Worm (Caenorhabditis elegans) whole organism, L4 larva: ENCODE results near the gene C24H10.2.
A peak's percentile ranks its signal among the peaks of the same experiment; 100 is the strongest.

Source experiments
- D1046.2 ChIP-seq: fragments of 200-800 bp; sonication (Bioruptor generic); IDR thresholded peaks from 2 replicates; pipeline ENCODE4 v1.3.6; 2022; ENCODE audit warnings: missing genetic modification characterization, missing compliant biosample characterization
- F10B5.3 ChIP-seq: sonication (generic microtip); optimal IDR thresholded peaks from 2 replicates; lab custom pipeline; 2016; ENCODE audit warnings: mild to moderate bottlenecking, missing genetic modification characterization, missing compliant biosample characterization
- F26F4.8 ChIP-seq: fragments of 200-800 bp; sonication (Bioruptor generic); conservative IDR thresholded peaks from 2 replicates; pipeline ENCODE4 v1.3.6; 2022; ENCODE audit warnings: missing genetic modification characterization, missing compliant biosample characterization
- F37D6.2 ChIP-seq: sonication (generic microtip); optimal IDR thresholded peaks from 2 replicates; lab custom pipeline; 2016; ENCODE audit warnings: mild to moderate bottlenecking, missing genetic modification characterization, missing compliant biosample characterization
- R02D3.7 ChIP-seq: fragments of 150-350 bp; sonication (generic microtip); optimal IDR thresholded peaks from 3 replicates; lab custom pipeline; 2014; ENCODE audit warnings: missing biosample characterization, missing genetic modification characterization
- Y48G9A.11 ChIP-seq: fragments of 200-800 bp; sonication (Bioruptor generic); IDR thresholded peaks from 2 replicates; pipeline ENCODE4 v1.3.6; 2022; ENCODE audit warnings: missing genetic modification reagents, missing genetic modification characterization, missing compliant biosample characterization
- Y5F2A.4 ChIP-seq: fragments of 200-800 bp; sonication (Bioruptor generic); optimal IDR thresholded peaks from 2 replicates; lab custom pipeline; 2018; ENCODE audit warnings: mild to moderate bottlenecking, missing genetic modification characterization, missing compliant biosample characterization
- Y75B8A.6 ChIP-seq: fragments of 200-800 bp; sonication (Bioruptor generic); IDR thresholded peaks from 2 replicates; pipeline ENCODE4 v1.3.6; 2022; ENCODE audit warnings: missing genetic modification reagents, missing genetic modification characterization, missing compliant biosample characterization
- aly-2 ChIP-seq: sonication (generic microtip); optimal IDR thresholded peaks from 2 replicates; lab custom pipeline; 2018; ENCODE audit warnings: missing biosample characterization, missing genetic modification characterization
- ama-1 ChIP-seq: fragments of 150-350 bp; optimal IDR thresholded peaks from 2 replicates; lab custom pipeline; 2014; ENCODE audit warnings: inconsistent platforms, mixed read lengths
- ceh-20 ChIP-seq: fragments of 200-800 bp; sonication (Bioruptor generic); IDR thresholded peaks from 2 replicates; pipeline ENCODE4 v1.3.6; 2022; ENCODE audit warnings: missing genetic modification reagents, missing genetic modification characterization, missing compliant biosample characterization
- ceh-28 ChIP-seq: fragments of 150-350 bp; optimal IDR thresholded peaks from 2 replicates; lab custom pipeline; 2014; ENCODE audit warnings: missing biosample characterization, missing genetic modification reagents, missing genetic modification characterization
- ceh-62 ChIP-seq: sonication (generic microtip); optimal IDR thresholded peaks from 2 replicates; lab custom pipeline; 2017; ENCODE audit warnings: missing biosample characterization, missing genetic modification characterization
- ceh-82 ChIP-seq: sonication (generic microtip); optimal IDR thresholded peaks from 2 replicates; lab custom pipeline; 2017; ENCODE audit warnings: missing biosample characterization, missing genetic modification characterization
- daf-16 ChIP-seq, 3 experiments: sonication (generic microtip); optimal IDR thresholded peaks; 2 replicates each; lab custom pipeline; 2016 to 2017; ENCODE audit warnings: missing genetic modification characterization in 3 of 3, missing genetic modification reagents in 3 of 3, mild to moderate bottlenecking in 2 of 3, missing compliant biosample characterization in 2 of 3, missing biosample characterization in 1 of 3, moderate library complexity in 1 of 3
- daf-19 ChIP-seq: fragments of 200-800 bp; sonication (Bioruptor generic); conservative IDR thresholded peaks from 2 replicates; pipeline ENCODE4 v1.3.6; 2022; ENCODE audit warnings: missing genetic modification characterization, missing compliant biosample characterization
- dmd-6 ChIP-seq: fragments of 200-800 bp; sonication (Bioruptor generic); IDR thresholded peaks from 2 replicates; pipeline ENCODE4 v1.3.6; 2022; ENCODE audit warnings: missing genetic modification reagents, missing genetic modification characterization, missing compliant biosample characterization
- hif-1 ChIP-seq, 2 experiments: sonication (generic microtip); optimal IDR thresholded peaks; 2 replicates each; lab custom pipeline; 2016 to 2017; ENCODE audit warnings: missing compliant biosample characterization in 2 of 2, missing genetic modification characterization in 2 of 2, missing genetic modification reagents in 2 of 2, missing genotype in 2 of 2, mild to moderate bottlenecking in 1 of 2
- hlh-30 ChIP-seq: sonication (generic microtip); optimal IDR thresholded peaks from 2 replicates; lab custom pipeline; 2017; ENCODE audit warnings: antibody characterized with exemption, mild to moderate bottlenecking, missing genetic modification characterization, missing compliant biosample characterization; ENCODE audit not compliant: insufficient read depth
- hmg-1.1 ChIP-seq: fragments of 200-800 bp; sonication (Bioruptor generic); IDR thresholded peaks from 2 replicates; pipeline ENCODE4 v1.3.6; 2022; ENCODE audit warnings: missing genetic modification reagents, missing genetic modification characterization, missing compliant biosample characterization
- lin-1 ChIP-seq: fragments of 200-800 bp; sonication (Bioruptor generic); IDR thresholded peaks from 2 replicates; pipeline ENCODE4 v1.3.6; 2022; ENCODE audit warnings: missing genetic modification reagents, missing genetic modification characterization, missing compliant biosample characterization
- lin-13 ChIP-seq: fragments of 150-350 bp; optimal IDR thresholded peaks from 2 replicates; lab custom pipeline; 2014; ENCODE audit warnings: missing biosample characterization, missing genetic modification reagents, missing genetic modification characterization
- lin-29 ChIP-seq: fragments of 200-800 bp; sonication (Bioruptor generic); IDR thresholded peaks from 2 replicates; pipeline ENCODE4 v1.3.6; 2022; ENCODE audit warnings: missing genetic modification reagents, missing genetic modification characterization, missing compliant biosample characterization
- lsy-2 ChIP-seq, 2 experiments: fragments of 150-350 bp in 1 of 2; sonication (generic microtip) in 1 of 2; optimal IDR thresholded peaks; 2 replicates each; lab custom pipeline; 2014 to 2017; ENCODE audit warnings: missing biosample characterization in 2 of 2, missing genetic modification characterization in 2 of 2
- madf-5 ChIP-seq, 2 experiments: fragments of 200-800 bp; sonication (Bioruptor generic); IDR thresholded peaks; 2 replicates each; pipeline ENCODE4 v1.3.6; 2022; ENCODE audit warnings: missing compliant biosample characterization in 2 of 2, missing genetic modification characterization in 2 of 2
- mdl-1 ChIP-seq, 2 experiments: fragments of 150-350 bp in 1 of 2; sonication (generic microtip) in 1 of 2; optimal IDR thresholded peaks; 2 replicates each; lab custom pipeline; 2014 to 2017; ENCODE audit warnings: missing biosample characterization in 2 of 2, missing genetic modification characterization in 2 of 2
- mxl-2 ChIP-seq: fragments of 200-800 bp; sonication (Bioruptor generic); conservative IDR thresholded peaks from 2 replicates; pipeline ENCODE4 v1.3.6; 2022; ENCODE audit warnings: missing genetic modification reagents, missing genetic modification characterization, missing compliant biosample characterization
- nhr-10 ChIP-seq: fragments of 150-350 bp; optimal IDR thresholded peaks from 2 replicates; lab custom pipeline; 2014; ENCODE audit warnings: missing biosample characterization, missing genetic modification characterization
- nhr-102 ChIP-seq: sonication (generic microtip); optimal IDR thresholded peaks from 2 replicates; lab custom pipeline; 2016; ENCODE audit warnings: mild to moderate bottlenecking, missing genetic modification characterization, moderate library complexity, missing compliant biosample characterization
- nhr-237 ChIP-seq: sonication (generic microtip); optimal IDR thresholded peaks from 2 replicates; lab custom pipeline; 2017; ENCODE audit warnings: missing biosample characterization, missing genetic modification characterization
- nhr-28 ChIP-seq: fragments of 150-350 bp; optimal IDR thresholded peaks from 2 replicates; lab custom pipeline; 2014; ENCODE audit warnings: missing biosample characterization, missing genetic modification characterization
- nhr-6 ChIP-seq: fragments of 150-350 bp; optimal IDR thresholded peaks from 2 replicates; lab custom pipeline; 2014; ENCODE audit warnings: missing biosample characterization, missing genetic modification characterization
- sdz-12 ChIP-seq: fragments of 200-800 bp; sonication (Bioruptor generic); optimal IDR thresholded peaks from 2 replicates; lab custom pipeline; 2018; ENCODE audit warnings: mild to moderate bottlenecking, missing genetic modification characterization, missing compliant biosample characterization
- snpc-1.2 ChIP-seq: fragments of 200-800 bp; sonication (Bioruptor generic); IDR thresholded peaks from 2 replicates; pipeline ENCODE4 v1.3.6; 2022; ENCODE audit warnings: missing genetic modification reagents, missing genetic modification characterization, missing compliant biosample characterization
- snpc-4 ChIP-seq: fragments of 150-350 bp; optimal IDR thresholded peaks from 2 replicates; lab custom pipeline; 2014; ENCODE audit warnings: missing biosample characterization, missing genetic modification characterization
- spr-1 ChIP-seq: sonication (generic microtip); optimal IDR thresholded peaks from 2 replicates; lab custom pipeline; 2016; ENCODE audit warnings: mild to moderate bottlenecking, missing genetic modification characterization, missing compliant biosample characterization
- tra-1 ChIP-seq: fragments of 200-800 bp; sonication (Bioruptor generic); IDR thresholded peaks from 2 replicates; pipeline ENCODE4 v1.3.6; 2022; ENCODE audit warnings: missing genetic modification reagents, missing genetic modification characterization, missing compliant biosample characterization
- unc-130 ChIP-seq: sonication (generic microtip); optimal IDR thresholded peaks from 2 replicates; lab custom pipeline; 2016; ENCODE audit warnings: missing genetic modification reagents, missing genetic modification characterization, missing compliant biosample characterization
- unc-39 ChIP-seq: sonication (generic microtip); optimal IDR thresholded peaks from 2 replicates; lab custom pipeline; 2017; ENCODE audit warnings: missing biosample characterization, missing genetic modification characterization
- unc-62 ChIP-seq, 3 experiments: fragments of 150-350 bp in 1 of 3; sonication (generic microtip); optimal IDR thresholded peaks in 2 of 3; peaks in 1 of 3; 1 replicate in 1 of 3; 2 replicates in 2 of 3; lab custom pipeline; 2014 to 2017; ENCODE audit warnings: missing biosample characterization in 3 of 3, missing genetic modification characterization in 3 of 3, missing genetic modification reagents in 3 of 3, missing genotype in 1 of 3
- zag-1 ChIP-seq: fragments of 150-350 bp; optimal IDR thresholded peaks from 2 replicates; lab custom pipeline; 2014; ENCODE audit warnings: missing biosample characterization, missing genetic modification characterization
- zip-11 ChIP-seq: fragments of 200-800 bp; sonication (Bioruptor generic); IDR thresholded peaks from 2 replicates; pipeline ENCODE4 v1.3.6; 2022; ENCODE audit warnings: missing genetic modification characterization, missing compliant biosample characterization

Gene C24H10.2

ce11 chrX:5077696-5078343 is 13.4 kb downstream of the C24H10.2 start, which contains the start of gene cal-5 (continued):
- TF ChIP-seq ceh-28 (tag; lab: Kevin White, UChicago) (no peak), aly-2 (tag; lab: Kevin White, UChicago) (no peak), lsy-2 (tag; optimal IDR thresholded peaks at IDR 0.05; lab: Kevin White, UChicago) (no peak), nhr-10 (tag; lab: Kevin White, UChicago) (no peak), daf-19 (GFP tag; lab: Robert Waterston, UW) (no peak), lin-29 (no peak), snpc-1.2 (GFP tag; lab: Robert Waterston, UW) (no peak), unc-39 (no peak), zag-1 (tag; lab: Kevin White, UChicago) (no peak), R02D3.7 (tag; lab: Kevin White, UChicago) (no peak), zip-11 (GFP tag; lab: Robert Waterston, UW) (no peak), ama-1 (lab: Kevin White, UChicago) (no peak), nhr-102 (tag; lab: Kevin White, UChicago) (no peak), hlh-30 (tag; lab: Kevin White, UChicago) (no peak), sdz-12 (GFP tag; lab: Kevin White, UChicago) (no peak), hif-1 (tag; optimal IDR thresholded peaks at IDR 0.05; lab: Kevin White, UChicago) (no peak), D1046.2 (GFP tag; lab: Robert Waterston, UW) (no peak), Y75B8A.6 (GFP tag; lab: Robert Waterston, UW) (no peak), unc-62 (GFP tag; optimal IDR thresholded peaks at IDR 0.05 in 1 of 2; lab: Kevin White, UChicago) (peak in 1 of 2 experiments; percentile 88), unc-62 (tag; optimal IDR thresholded peaks at IDR 0.05; lab: Kevin White, UChicago) (no peak), F10B5.3 (tag; lab: Kevin White, UChicago) (no peak), daf-16 (GFP tag; optimal IDR thresholded peaks at IDR 0.05; lab: Kevin White, UChicago) (no peak), daf-16 (tag; optimal IDR thresholded peaks at IDR 0.05; lab: Kevin White, UChicago) (peak; percentile 64), unc-130 (GFP tag; lab: Kevin White, UChicago) (no peak), lin-13 (GFP tag; lab: Kevin White, UChicago) (no peak), lin-1 (GFP tag; lab: Robert Waterston, UW) (peak; percentile 47; the same call in 1 of the 2 replicates), hmg-1.1 (peak; percentile 24; the same call in 1 of the 2 replicates), ceh-82 (tag; lab: Kevin White, UChicago) (no peak), F37D6.2 (tag; lab: Kevin White, UChicago) (no peak), Y5F2A.4 (GFP tag; lab: Kevin White, UChicago) (no peak), Y48G9A.11 (GFP tag; lab: Robert Waterston, UW) (no peak), madf-5 (GFP tag; IDR thresholded peaks at IDR 0.05; lab: Robert Waterston, UW) (no peak), F26F4.8 (GFP tag; lab: Robert Waterston, UW) (no peak), nhr-6 (tag; lab: Kevin White, UChicago) (no peak), nhr-237 (tag; lab: Kevin White, UChicago) (no peak), ceh-62 (tag; lab: Kevin White, UChicago) (no peak)
- TF ChIP-seq, all 104 proteins: peak for 23

ce11 chrX:5079297-5079696 is 14.9 kb downstream of the C24H10.2 start:
- peak in 1 of 2 experiments; percentile 16 for TF ChIP-seq mdl-1 (tag; optimal IDR thresholded peaks at IDR 0.05; lab: Kevin White, UChicago)
- TF ChIP-seq mxl-2 (GFP tag; lab: Robert Waterston, UW) = no peak
- TF ChIP-seq nhr-28 (tag; lab: Kevin White, UChicago) = peak; percentile 15
- TF ChIP-seq tra-1 (GFP tag; lab: Robert Waterston, UW) = 0 out of 2 replicates have a peak, but pooled peaks have one; percentile 17
- TF ChIP-seq snpc-4 (tag; lab: Kevin White, UChicago) = no peak
- TF ChIP-seq dmd-6 (GFP tag; lab: Robert Waterston, UW) = peak; percentile 34; the same call in 1 of the 2 replicates
- 0 out of 2 replicates have a peak, but pooled peaks have one; percentile 37 for TF ChIP-seq ceh-20 (GFP tag; lab: Robert Waterston, UW)
- peak in 1 of 2 experiments; percentile 35 for TF ChIP-seq unc-62 (GFP tag; optimal IDR thresholded peaks at IDR 0.05 in 1 of 2; lab: Kevin White, UChicago)
- TF ChIP-seq unc-62 (tag; optimal IDR thresholded peaks at IDR 0.05; lab: Kevin White, UChicago) = no peak
- TF ChIP-seq spr-1 = no peak
- TF ChIP-seq, all 104 proteins: peak for 6
